Fruit fly (Drosophila melanogaster) whole organism, embryonic: ENCODE measurements around the gene pkaap.

Experiments used
- Bgb ChIP-seq: fragments of 200-800 bp; sonication (Bioruptor generic); IDR thresholded peaks from 2 replicates; pipeline ENCODE4 v1.3.6; 2022; ENCODE audit warnings: missing biosample characterization, missing genetic modification characterization; ENCODE audit not compliant: partially characterized antibody
- Bteb2 ChIP-seq: fragments of 200-800 bp; sonication (Bioruptor generic); optimal IDR thresholded peaks from 2 replicates; lab custom pipeline; 2016; ENCODE audit warnings: missing biosample characterization, missing genetic modification characterization
- C15 ChIP-seq: fragments of 200-800 bp; sonication (Bioruptor generic); IDR thresholded peaks from 3 replicates; pipeline ENCODE4 v1.3.6; 2022; ENCODE audit warnings: missing biosample characterization, missing genetic modification characterization
- CG1024 ChIP-seq: fragments of 200-800 bp; sonication (Bioruptor generic); IDR thresholded peaks from 2 replicates; pipeline ENCODE4 v1.3.6; 2022; ENCODE audit warnings: missing biosample characterization, missing genetic modification characterization
- CG10431 ChIP-seq: fragments of 200-800 bp; sonication (Bioruptor generic); optimal IDR thresholded peaks from 3 replicates; lab custom pipeline; 2018; ENCODE audit warnings: missing biosample characterization, mild to moderate bottlenecking, missing genetic modification characterization
- CG11398 ChIP-seq: fragments of 200-800 bp; sonication (Bioruptor generic); optimal IDR thresholded peaks from 2 replicates; lab custom pipeline; 2016; ENCODE audit warnings: missing biosample characterization, missing genetic modification characterization
- CG11456 ChIP-seq: fragments of 200-800 bp; sonication (Bioruptor generic); IDR thresholded peaks from 3 replicates; pipeline ENCODE4 v1.3.6; 2022; ENCODE audit warnings: missing biosample characterization, missing genetic modification characterization
- CG11695 ChIP-seq: fragments of 200-800 bp; sonication (Bioruptor generic); IDR thresholded peaks from 3 replicates; pipeline ENCODE4 v1.3.6; 2022; ENCODE audit warnings: missing biosample characterization, missing genetic modification characterization
- CG12219 ChIP-seq: fragments of 200-800 bp; sonication (Bioruptor generic); optimal IDR thresholded peaks from 3 replicates; lab custom pipeline; 2018; ENCODE audit warnings: missing biosample characterization, mild to moderate bottlenecking, missing genetic modification characterization
- CG12942 ChIP-seq: fragments of 200-800 bp; sonication (Bioruptor generic); optimal IDR thresholded peaks from 3 replicates; lab custom pipeline; 2016; ENCODE audit warnings: missing biosample characterization, missing genetic modification characterization
- CG15073 ChIP-seq: fragments of 200-800 bp; sonication (Bioruptor generic); optimal IDR thresholded peaks from 2 replicates; lab custom pipeline; 2016; ENCODE audit warnings: missing biosample characterization, missing genetic modification characterization
- CG15601 ChIP-seq: fragments of 200-800 bp; sonication (Bioruptor generic); optimal IDR thresholded peaks from 3 replicates; lab custom pipeline; 2019; ENCODE audit warnings: missing biosample characterization, mild to moderate bottlenecking, missing genetic modification characterization, moderate library complexity
- CG1647 ChIP-seq: fragments of 200-800 bp; sonication (Bioruptor generic); optimal IDR thresholded peaks from 3 replicates; lab custom pipeline; 2016; ENCODE audit warnings: missing biosample characterization, missing genetic modification characterization
- CG17186 ChIP-seq: fragments of 200-800 bp; sonication (Bioruptor generic); optimal IDR thresholded peaks from 3 replicates; lab custom pipeline; 2017; ENCODE audit warnings: missing biosample characterization, missing genetic modification reagents, missing genetic modification characterization
- CG17328 ChIP-seq: fragments of 200-800 bp; sonication (Bioruptor generic); IDR thresholded peaks from 2 replicates; pipeline ENCODE4 v1.3.6; 2022; ENCODE audit warnings: missing biosample characterization, missing genetic modification characterization
- CG3065 ChIP-seq: fragments of 200-800 bp; sonication (Bioruptor generic); optimal IDR thresholded peaks from 2 replicates; lab custom pipeline; 2016; ENCODE audit warnings: missing biosample characterization, missing genetic modification characterization
- CG31224 ChIP-seq: fragments of 200-800 bp; sonication (Bioruptor generic); IDR thresholded peaks from 2 replicates; pipeline ENCODE4 v1.3.6; 2022; ENCODE audit warnings: missing biosample characterization, missing genetic modification characterization
- CG32532 ChIP-seq: fragments of 200-800 bp; sonication (Bioruptor generic); IDR thresholded peaks from 2 replicates; pipeline ENCODE4 v1.3.6; 2022; ENCODE audit warnings: missing biosample characterization, missing genetic modification characterization
- CG34376 ChIP-seq: fragments of 200-800 bp; sonication (Bioruptor generic); optimal IDR thresholded peaks from 2 replicates; lab custom pipeline; 2018; ENCODE audit warnings: missing biosample characterization, mild to moderate bottlenecking, missing genetic modification characterization
- CG4328 ChIP-seq: fragments of 200-800 bp; sonication (Bioruptor generic); optimal IDR thresholded peaks from 3 replicates; lab custom pipeline; 2017; ENCODE audit warnings: missing biosample characterization, missing genetic modification reagents, missing genetic modification characterization
- CG4820 ChIP-seq: fragments of 200-800 bp; sonication (Bioruptor generic); optimal IDR thresholded peaks from 3 replicates; lab custom pipeline; 2016; ENCODE audit warnings: missing biosample characterization, missing genetic modification characterization
- CG9797 ChIP-seq: fragments of 200-800 bp; sonication (Bioruptor generic); optimal IDR thresholded peaks from 3 replicates; lab custom pipeline; 2018; ENCODE audit warnings: missing biosample characterization, mild to moderate bottlenecking, missing genetic modification characterization
- Fer3 ChIP-seq: fragments of 200-800 bp; sonication (Bioruptor generic); optimal IDR thresholded peaks from 2 replicates; lab custom pipeline; 2018; ENCODE audit warnings: missing biosample characterization, mild to moderate bottlenecking, missing genetic modification characterization, moderate library complexity
- Hey ChIP-seq: fragments of 200-800 bp; sonication (Bioruptor generic); optimal IDR thresholded peaks from 3 replicates; lab custom pipeline; 2018; ENCODE audit warnings: missing biosample characterization, mild to moderate bottlenecking, missing genetic modification characterization
- Lhr ChIP-seq: fragments of 200-800 bp; sonication (Bioruptor generic); optimal IDR thresholded peaks from 3 replicates; lab custom pipeline; 2017; ENCODE audit warnings: mild to moderate bottlenecking, missing biosample characterization, missing genetic modification reagents, missing genetic modification characterization
- Lpt ChIP-seq: fragments of >200 bp; optimal IDR thresholded peaks from 2 replicates; lab custom pipeline; 2018; ENCODE audit warnings: missing biosample characterization, missing genetic modification characterization
- Med ChIP-seq: fragments of 200-800 bp; sonication (Bioruptor generic); peaks from one replicate; lab custom pipeline; 2016; ENCODE audit warnings: missing biosample characterization, missing genetic modification characterization, mild to moderate bottlenecking, inconsistent platforms, moderate library complexity
- Mrtf ChIP-seq: fragments of 200-800 bp; sonication (Bioruptor generic); IDR thresholded peaks from 3 replicates; pipeline ENCODE4 v1.3.6; 2022; ENCODE audit warnings: missing biosample characterization, missing genetic modification characterization
- NC2β ChIP-seq: fragments of 200-800 bp; sonication (Bioruptor generic); optimal IDR thresholded peaks from 2 replicates; lab custom pipeline; 2016; ENCODE audit warnings: missing biosample characterization, missing genetic modification characterization
- Nf-YC ChIP-seq: fragments of 200-800 bp; optimal IDR thresholded peaks from 3 replicates; lab custom pipeline; 2019; ENCODE audit warnings: missing biosample characterization, mild to moderate bottlenecking, missing genetic modification characterization, moderate library complexity
- Ssrp ChIP-seq: fragments of 200-800 bp; sonication (Bioruptor generic); optimal IDR thresholded peaks from 2 replicates; lab custom pipeline; 2018; ENCODE audit warnings: missing biosample characterization, mild to moderate bottlenecking, missing genetic modification characterization, moderate library complexity
- aop ChIP-seq: fragments of 200-800 bp; sonication (Bioruptor generic); IDR thresholded peaks from 2 replicates; pipeline ENCODE4 v1.3.6; 2022; ENCODE audit warnings: missing biosample characterization, missing genetic modification characterization
- ara ChIP-seq: fragments of 200-800 bp; sonication (Bioruptor generic); IDR thresholded peaks from 2 replicates; pipeline ENCODE4 v1.3.6; 2022; ENCODE audit warnings: missing biosample characterization, missing genetic modification characterization
- ash1 ChIP-seq: fragments of 200-800 bp; sonication (Bioruptor generic); optimal IDR thresholded peaks from 2 replicates; lab custom pipeline; 2018; ENCODE audit warnings: missing biosample characterization, mild to moderate bottlenecking, missing genetic modification characterization
- bowl ChIP-seq: fragments of 200-800 bp; sonication (Bioruptor generic); IDR thresholded peaks from 2 replicates; pipeline ENCODE4 v1.3.6; 2022; ENCODE audit warnings: missing biosample characterization, missing genetic modification characterization
- disco-r ChIP-seq: fragments of 200-800 bp; sonication (Bioruptor generic); optimal IDR thresholded peaks from 2 replicates; lab custom pipeline; 2016; ENCODE audit warnings: missing biosample characterization, missing genetic modification characterization
- gfzf ChIP-seq: fragments of 200-800 bp; sonication (Bioruptor generic); optimal IDR thresholded peaks from 2 replicates; lab custom pipeline; 2016; ENCODE audit warnings: missing biosample characterization, mild to moderate bottlenecking, missing genetic modification characterization, moderate library complexity
- gro ChIP-seq: fragments of 200-800 bp; sonication (Bioruptor generic); optimal IDR thresholded peaks from 2 replicates; lab custom pipeline; 2016; ENCODE audit warnings: missing biosample characterization, missing genetic modification characterization
- gsb-n ChIP-seq: fragments of 200-800 bp; sonication (Bioruptor generic); optimal IDR thresholded peaks from 3 replicates; lab custom pipeline; 2018; ENCODE audit warnings: missing biosample characterization, mild to moderate bottlenecking, missing genetic modification characterization
- hth ChIP-seq: fragments of >200 bp; optimal IDR thresholded peaks from 2 replicates; lab custom pipeline; 2017; ENCODE audit warnings: inconsistent platforms
- lilli ChIP-seq: fragments of 200-800 bp; sonication (Bioruptor generic); optimal IDR thresholded peaks from 3 replicates; lab custom pipeline; 2016; ENCODE audit warnings: missing biosample characterization, missing genetic modification characterization
- nerfin-2 ChIP-seq: fragments of 200-800 bp; sonication (Bioruptor generic); IDR thresholded peaks from 2 replicates; pipeline ENCODE4 v1.3.6; 2022; ENCODE audit warnings: missing biosample characterization, missing genetic modification characterization; ENCODE audit not compliant: partially characterized antibody
- pita ChIP-seq: fragments of 200-800 bp; sonication (Bioruptor generic); optimal IDR thresholded peaks from 2 replicates; lab custom pipeline; 2017; ENCODE audit warnings: missing biosample characterization, mild to moderate bottlenecking, missing genetic modification characterization
- pnt ChIP-seq: fragments of 200-800 bp; sonication (Bioruptor generic); optimal IDR thresholded peaks from 3 replicates; lab custom pipeline; 2016; ENCODE audit warnings: missing biosample characterization, missing genetic modification characterization
- slbo ChIP-seq: fragments of 200-800 bp; sonication (Bioruptor generic); IDR thresholded peaks from 2 replicates; pipeline ENCODE4 v1.3.6; 2022; ENCODE audit warnings: missing biosample characterization, missing genetic modification characterization
- slou ChIP-seq: fragments of 200-800 bp; sonication (Bioruptor generic); optimal IDR thresholded peaks from 3 replicates; lab custom pipeline; 2016; ENCODE audit warnings: missing biosample characterization, missing genetic modification characterization
- unc-4 ChIP-seq: fragments of 200-800 bp; sonication (Bioruptor generic); IDR thresholded peaks from 2 replicates; pipeline ENCODE4 v1.3.6; 2022; ENCODE audit warnings: missing biosample characterization, missing genetic modification characterization; ENCODE audit not compliant: partially characterized antibody
- wdn ChIP-seq: fragments of 200-800 bp; sonication (Bioruptor generic); IDR thresholded peaks from 2 replicates; pipeline ENCODE4 v1.3.6; 2022; ENCODE audit warnings: missing biosample characterization, missing genetic modification characterization
- wek ChIP-seq: fragments of 200-800 bp; sonication (Bioruptor generic); optimal IDR thresholded peaks from 3 replicates; lab custom pipeline; 2018; ENCODE audit warnings: missing biosample characterization, mild to moderate bottlenecking, missing genetic modification characterization, moderate library complexity

pkaap gene

DNA sequence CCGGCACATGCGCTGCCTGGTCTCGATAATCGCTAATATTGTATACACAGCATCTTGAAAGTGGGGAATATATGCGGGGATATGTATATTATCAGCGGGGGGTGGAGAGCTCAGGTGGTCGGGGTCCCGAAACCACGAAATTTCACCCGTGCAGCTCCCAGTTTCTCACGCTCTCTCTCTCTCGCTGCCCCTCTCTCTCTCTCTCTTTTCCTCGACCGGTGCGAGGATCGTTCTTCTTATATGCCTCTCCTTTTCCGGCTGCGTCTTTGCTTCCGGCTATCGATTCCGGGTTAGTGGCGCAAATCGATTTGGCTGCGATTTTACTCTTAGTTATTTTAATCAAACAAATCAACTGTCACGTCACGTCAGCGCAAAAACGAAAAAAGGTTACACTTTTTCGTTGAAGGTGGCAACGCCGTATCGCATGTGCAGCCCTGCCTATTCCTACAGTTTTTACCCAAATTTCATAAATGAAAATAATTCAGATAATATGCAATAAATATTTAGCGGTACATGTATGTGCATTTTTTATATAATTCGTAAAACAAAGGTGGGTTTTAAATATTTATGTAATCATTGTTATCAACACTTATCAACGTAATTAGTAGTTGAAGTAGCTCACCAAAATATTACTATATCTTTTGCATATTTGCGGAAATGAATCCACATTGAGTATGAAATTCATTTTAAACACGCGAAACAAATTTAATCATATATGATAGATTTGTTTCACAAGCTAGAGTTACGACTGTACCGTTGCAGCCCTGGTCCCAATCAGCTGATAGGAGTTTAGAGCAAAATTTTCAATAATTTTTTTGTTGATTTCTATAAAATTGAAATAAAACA, 11.6 kb downstream of the pkaap start, which contains the start of the genes heix and CG17328 (continued):
- TF ChIP-seq Med (GFP tag; lab: Kevin White, UChicago), result peak; percentile 93
- TF ChIP-seq nerfin-2 (GFP tag; lab: Robert Waterston, UW), result no peak
- no peak for TF ChIP-seq pita (GFP tag; lab: Kevin White, UChicago)
- peak; percentile 57 for TF ChIP-seq CG15601
- peak; percentile 16 for TF ChIP-seq disco-r
- peak; percentile 66 for TF ChIP-seq Ssrp
- TF ChIP-seq lilli (GFP tag; lab: Kevin White, UChicago), result peak; percentile 84
- peak; percentile 39 for TF ChIP-seq NC2β
- no peak for TF ChIP-seq wek (GFP tag; lab: Kevin White, UChicago)
- no peak for TF ChIP-seq CG1647
- no peak for TF ChIP-seq Lhr (GFP tag; lab: Kevin White, UChicago)
- no peak for TF ChIP-seq CG11398 (GFP tag; lab: Kevin White, UChicago)
- 0 out of 2 replicates have a peak, but pooled peaks have one; percentile 73 for TF ChIP-seq wdn (GFP tag; lab: Robert Waterston, UW)
- peak; percentile 60 for TF ChIP-seq CG4328 (GFP tag; lab: Kevin White, UChicago)
- TF ChIP-seq CG12942 (GFP tag; lab: Kevin White, UChicago), result peak; percentile 57
- peak; percentile 62; the same call in 1 of the 3 replicates for TF ChIP-seq CG11695 (GFP tag; lab: Robert Waterston, UW)
- peak; percentile 59 for TF ChIP-seq pnt (GFP tag; lab: Kevin White, UChicago)
- TF ChIP-seq ash1 (GFP tag; lab: Kevin White, UChicago), result no peak
- TF ChIP-seq Fer3 (tag; lab: Kevin White, UChicago), result peak; percentile 78
- no peak for TF ChIP-seq bowl
- no peak for TF ChIP-seq Hey (tag; lab: Kevin White, UChicago)
- peak; percentile 44 for TF ChIP-seq CG12219 (GFP tag; lab: Kevin White, UChicago)
- TF ChIP-seq CG4820 (GFP tag; lab: Kevin White, UChicago), result peak; percentile 67
- peak; percentile 49 for TF ChIP-seq Bteb2 (GFP tag; lab: Kevin White, UChicago)
- no peak for TF ChIP-seq hth
- TF ChIP-seq CG17186 (GFP tag; lab: Kevin White, UChicago), result peak; percentile 61
- TF ChIP-seq gro, result peak; percentile 31
- TF ChIP-seq CG1024 (GFP tag; lab: Robert Waterston, UW), result peak; percentile 64; the same call in 1 of the 2 replicates
- TF ChIP-seq CG17328 (GFP tag; lab: Robert Waterston, UW), result peak; percentile 85
- no peak for TF ChIP-seq Lpt
- no peak for TF ChIP-seq CG10431 (GFP tag; lab: Kevin White, UChicago)
- TF ChIP-seq gsb-n (tag; lab: Kevin White, UChicago), result peak; percentile 50
- no peak; the same call in 1 of the 2 replicates for TF ChIP-seq Bgb (GFP tag; lab: Robert Waterston, UW)
- TF ChIP-seq unc-4, result no peak
- TF ChIP-seq slbo (GFP tag; lab: Robert Waterston, UW), result peak; percentile 89
- TF ChIP-seq Mrtf (GFP tag; lab: Robert Waterston, UW), result peak; percentile 53; the same call in 2 of the 3 replicates
- no peak for TF ChIP-seq CG15073 (GFP tag; lab: Kevin White, UChicago)
- TF ChIP-seq CG31224 (GFP tag; lab: Robert Waterston, UW), result peak; percentile 44; the same call in 1 of the 2 replicates
- TF ChIP-seq CG9797 (GFP tag; lab: Kevin White, UChicago), result peak; percentile 75
- peak; percentile 82; the same call in 1 of the 2 replicates for TF ChIP-seq CG32532 (GFP tag; lab: Robert Waterston, UW)
- TF ChIP-seq Nf-YC (tag; lab: Kevin White, UChicago), result no peak
- TF ChIP-seq aop, result no peak
- peak; percentile 72 for TF ChIP-seq gfzf (GFP tag; lab: Kevin White, UChicago)
- peak; percentile 48; the same call in 1 of the 2 replicates for TF ChIP-seq ara (GFP tag; lab: Robert Waterston, UW)
- TF ChIP-seq C15 (GFP tag; lab: Robert Waterston, UW), result 0 out of 3 replicates have a peak, but pooled peaks have one; percentile 15
- TF ChIP-seq CG34376 (GFP tag; lab: Kevin White, UChicago), result peak; percentile 61
- TF ChIP-seq CG11456 (GFP tag; lab: Robert Waterston, UW), result peak; percentile 65; the same call in 1 of the 3 replicates
- peak; percentile 7 for TF ChIP-seq CG3065
- TF ChIP-seq slou (GFP tag; lab: Kevin White, UChicago), result peak; percentile 75
